Fruit fly (Drosophila melanogaster): ENCODE measurements around the gene CG2656.

The CG2656 gene

dm6 chr3R:7108589-7109312, 35.8 kb upstream of the CG2656 start (continued):
- TF ChIP-seq chinmo (GFP tag; IDR thresholded peaks at IDR 0.05; ENCODE audit: partially characterized antibody) (no peak), jing (GFP tag; optimal IDR thresholded peaks at IDR 0.05) (no peak), unc-4 (GFP tag; IDR thresholded peaks at IDR 0.05; ENCODE audit: partially characterized antibody) (no peak), Ets65A (GFP tag) (peak; percentile 97), ash1 (GFP tag; optimal IDR thresholded peaks at IDR 0.05) (no peak), Gsc (GFP tag; IDR thresholded peaks at IDR 0.05) (no peak), CG15479 (GFP tag; optimal IDR thresholded peaks at IDR 0.05) (peak; percentile 51), CG12155 (GFP tag; optimal IDR thresholded peaks at IDR 0.05) (peak; percentile 87), CG33557 (GFP tag; optimal IDR thresholded peaks at IDR 0.05) (peak; percentile 99), CG31441 (GFP tag; IDR thresholded peaks at IDR 0.05) (no peak), ewg (GFP tag; optimal IDR thresholded peaks at IDR 0.05) (peak; percentile 93), CG9727 (GFP tag; optimal IDR thresholded peaks at IDR 0.05) (peak; percentile 98), Ravus (GFP tag; IDR thresholded peaks at IDR 0.05) (no peak), ind (GFP tag; optimal IDR thresholded peaks at IDR 0.05) (peak; percentile 87), pzg (GFP tag; optimal IDR thresholded peaks at IDR 0.05) (no peak), mirr (GFP tag; optimal IDR thresholded peaks at IDR 0.05) (no peak), exex (tag; optimal IDR thresholded peaks at IDR 0.05) (peak; percentile 34), Chrac-16 (GFP tag; optimal IDR thresholded peaks at IDR 0.05) (peak; percentile 95), MTF-1 (GFP tag; optimal IDR thresholded peaks at IDR 0.05; ENCODE audit: borderline replicate concordance) (peak; percentile 91), CG13624 (GFP tag; optimal IDR thresholded peaks at IDR 0.05) (peak; percentile 78), CG8388 (GFP tag; optimal IDR thresholded peaks at IDR 0.05) (peak; percentile 97), sens-2 (GFP tag; IDR thresholded peaks at IDR 0.05) (no peak), sima (GFP tag; optimal IDR thresholded peaks at IDR 0.05) (peak; percentile 67), H15 (GFP tag; IDR thresholded peaks at IDR 0.05) (no peak), CG15601 (tag; optimal IDR thresholded peaks at IDR 0.05) (peak; percentile 98), YL-1 (GFP tag; optimal IDR thresholded peaks at IDR 0.05) (peak; percentile 77), luna (GFP tag; optimal IDR thresholded peaks at IDR 0.05) (no peak), Elba2 (GFP tag; optimal IDR thresholded peaks at IDR 0.05) (peak; percentile 86), CG3281 (GFP tag; optimal IDR thresholded peaks at IDR 0.05) (peak; percentile 64), sqz (GFP tag; optimal IDR thresholded peaks at IDR 0.05) (peak; percentile 93), Hsf (GFP tag; optimal IDR thresholded peaks at IDR 0.05) (peak; percentile 94), Nf-YA (GFP tag; IDR thresholded peaks at IDR 0.05) (no peak), zfh2 (GFP tag; optimal IDR thresholded peaks at IDR 0.05) (no peak), CG12104 (GFP tag; optimal IDR thresholded peaks at IDR 0.05) (peak; percentile 92), CG4820 (GFP tag; optimal IDR thresholded peaks at IDR 0.05) (peak; percentile 97), CG15269 (tag; optimal IDR thresholded peaks at IDR 0.05) (peak; percentile 91), CG17328 (GFP tag; IDR thresholded peaks at IDR 0.05) (no peak), CG17385 (GFP tag; optimal IDR thresholded peaks at IDR 0.05) (peak; percentile 93), CG8765 (GFP tag; IDR thresholded peaks at IDR 0.05) (no peak), pita (GFP tag; optimal IDR thresholded peaks at IDR 0.05) (no peak), CG18619 (GFP tag; optimal IDR thresholded peaks at IDR 0.05) (peak; percentile 87), CG18764 (GFP tag; optimal IDR thresholded peaks at IDR 0.05) (peak; percentile 95), tx (GFP tag; optimal IDR thresholded peaks at IDR 0.05) (peak; percentile 85), bowl (GFP tag; IDR thresholded peaks at IDR 0.05) (no peak), eve (GFP tag; optimal IDR thresholded peaks at IDR 0.05) (peak in 1 of 2 experiments; percentile 52), ems (GFP tag; optimal IDR thresholded peaks at IDR 0.05) (peak; percentile 87), yki (optimal IDR thresholded peaks at IDR 0.05) (no peak), oc (tag; optimal IDR thresholded peaks at IDR 0.05) (peak; percentile 97), D19B (GFP tag; optimal IDR thresholded peaks at IDR 0.05) (peak; percentile 31), Nf-YB (GFP tag; optimal IDR thresholded peaks at IDR 0.05) (peak; percentile 86)
